Fruit fly (Drosophila melanogaster) whole organism, embryonic: ENCODE results near the gene Cka.

ENCODE experiments used
- B-H2 ChIP-seq: fragments of 200-800 bp; sonication (Bioruptor generic); optimal IDR thresholded peaks from 2 replicates; lab custom pipeline; 2018; ENCODE audit warnings: missing biosample characterization, mild to moderate bottlenecking, missing genetic modification characterization
- Blimp-1 ChIP-seq: fragments of 200-800 bp; sonication (Bioruptor generic); optimal IDR thresholded peaks from 3 replicates; lab custom pipeline; 2018; ENCODE audit warnings: missing biosample characterization, missing genetic modification characterization, mild to moderate bottlenecking, moderate library complexity, missing genetic modification reagents
- BtbVII ChIP-seq: fragments of 200-800 bp; sonication (Bioruptor generic); optimal IDR thresholded peaks from 3 replicates; lab custom pipeline; 2017; ENCODE audit warnings: missing biosample characterization, mild to moderate bottlenecking, missing genetic modification characterization
- CG10431 ChIP-seq: fragments of 200-800 bp; sonication (Bioruptor generic); optimal IDR thresholded peaks from 3 replicates; lab custom pipeline; 2018; ENCODE audit warnings: missing biosample characterization, mild to moderate bottlenecking, missing genetic modification characterization
- CG11560 ChIP-seq: fragments of 200-800 bp; sonication (Bioruptor generic); IDR thresholded peaks from 3 replicates; pipeline ENCODE4 v1.3.6; 2022; ENCODE audit warnings: missing biosample characterization, missing genetic modification characterization
- CG12236 ChIP-seq: fragments of 200-800 bp; sonication (Bioruptor generic); optimal IDR thresholded peaks from 2 replicates; lab custom pipeline; 2016; ENCODE audit warnings: missing biosample characterization, missing genetic modification characterization
- CG12942 ChIP-seq: fragments of 200-800 bp; sonication (Bioruptor generic); optimal IDR thresholded peaks from 3 replicates; lab custom pipeline; 2016; ENCODE audit warnings: missing biosample characterization, missing genetic modification characterization
- CG14965 ChIP-seq: fragments of 200-800 bp; sonication (Bioruptor generic); optimal IDR thresholded peaks from 2 replicates; lab custom pipeline; 2016; ENCODE audit warnings: missing biosample characterization, missing genetic modification characterization, borderline replicate concordance
- CG1529 ChIP-seq: fragments of 200-800 bp; sonication (Bioruptor generic); optimal IDR thresholded peaks from 3 replicates; lab custom pipeline; 2018; ENCODE audit warnings: missing biosample characterization, missing genetic modification characterization
- CG15601 ChIP-seq: fragments of 200-800 bp; sonication (Bioruptor generic); optimal IDR thresholded peaks from 3 replicates; lab custom pipeline; 2019; ENCODE audit warnings: missing biosample characterization, mild to moderate bottlenecking, missing genetic modification characterization, moderate library complexity
- CG16779 ChIP-seq: fragments of 200-800 bp; sonication (Bioruptor generic); IDR thresholded peaks from 2 replicates; pipeline ENCODE4 v1.3.6; 2022; ENCODE audit warnings: missing biosample characterization, missing genetic modification characterization
- CG17612 ChIP-seq: fragments of 200-800 bp; sonication (Bioruptor generic); IDR thresholded peaks from 2 replicates; pipeline ENCODE4 v1.3.6; 2022; ENCODE audit warnings: missing biosample characterization, missing genetic modification characterization
- CG18262 ChIP-seq: fragments of 200-800 bp; optimal IDR thresholded peaks from 3 replicates; lab custom pipeline; 2019; ENCODE audit warnings: missing biosample characterization, mild to moderate bottlenecking, missing genetic modification characterization, moderate library complexity
- CG2199 ChIP-seq: fragments of 200-800 bp; sonication (Bioruptor generic); IDR thresholded peaks from 3 replicates; pipeline ENCODE4 v1.3.6; 2022; ENCODE audit warnings: missing biosample characterization, missing genetic modification characterization
- CG30431 ChIP-seq: fragments of 200-800 bp; sonication (Bioruptor generic); optimal IDR thresholded peaks from 2 replicates; lab custom pipeline; 2017; ENCODE audit warnings: missing biosample characterization, missing genetic modification characterization
- CG32532 ChIP-seq: fragments of 200-800 bp; sonication (Bioruptor generic); IDR thresholded peaks from 2 replicates; pipeline ENCODE4 v1.3.6; 2022; ENCODE audit warnings: missing biosample characterization, missing genetic modification characterization
- CG3281 ChIP-seq: fragments of 200-800 bp; sonication (Bioruptor generic); optimal IDR thresholded peaks from 3 replicates; lab custom pipeline; 2017; ENCODE audit warnings: missing biosample characterization, mild to moderate bottlenecking, missing genetic modification characterization
- CG4328 ChIP-seq: fragments of 200-800 bp; sonication (Bioruptor generic); optimal IDR thresholded peaks from 3 replicates; lab custom pipeline; 2017; ENCODE audit warnings: missing biosample characterization, missing genetic modification reagents, missing genetic modification characterization
- CG4707 ChIP-seq: fragments of 200-800 bp; sonication (Bioruptor generic); optimal IDR thresholded peaks from 2 replicates; lab custom pipeline; 2018; ENCODE audit warnings: missing biosample characterization, mild to moderate bottlenecking, missing genetic modification characterization, moderate library complexity
- CG5953 ChIP-seq: fragments of 200-800 bp; sonication (Bioruptor generic); IDR thresholded peaks from 2 replicates; pipeline ENCODE4 v1.3.6; 2022; ENCODE audit warnings: missing biosample characterization, missing genetic modification characterization
- CG6765 ChIP-seq: fragments of 200-800 bp; sonication (Bioruptor generic); optimal IDR thresholded peaks from 3 replicates; lab custom pipeline; 2017; ENCODE audit warnings: missing biosample characterization, mild to moderate bottlenecking, missing genetic modification characterization
- CG8359 ChIP-seq: fragments of 200-800 bp; sonication (Bioruptor generic); optimal IDR thresholded peaks from 2 replicates; lab custom pipeline; 2017; ENCODE audit warnings: missing biosample characterization, mild to moderate bottlenecking, missing genetic modification characterization, borderline replicate concordance
- CG9727 ChIP-seq: fragments of 200-800 bp; sonication (Bioruptor generic); optimal IDR thresholded peaks from 3 replicates; lab custom pipeline; 2017; ENCODE audit warnings: missing biosample characterization, mild to moderate bottlenecking, missing genetic modification characterization
- CG9932 ChIP-seq: fragments of 200-800 bp; sonication (Bioruptor generic); IDR thresholded peaks from 2 replicates; pipeline ENCODE4 v1.3.6; 2022; ENCODE audit warnings: missing biosample characterization, missing genetic modification characterization
- Dfd ChIP-seq, 2 experiments: fragments of >200 bp; optimal IDR thresholded peaks; 2 replicates each; lab custom pipeline; 2017; ENCODE audit warnings: missing biosample characterization in 2 of 2, missing genetic modification characterization in 2 of 2
- Dip3 ChIP-seq: fragments of 200-800 bp; sonication (Bioruptor generic); optimal IDR thresholded peaks from 3 replicates; lab custom pipeline; 2016; ENCODE audit warnings: missing biosample characterization, missing genetic modification characterization
- Drgx ChIP-seq: fragments of 200-800 bp; sonication (Bioruptor generic); IDR thresholded peaks from 2 replicates; pipeline ENCODE4 v1.3.6; 2022; ENCODE audit warnings: missing biosample characterization, missing genetic modification characterization
- Fer1 ChIP-seq: fragments of 200-800 bp; sonication (Bioruptor generic); optimal IDR thresholded peaks from 2 replicates; lab custom pipeline; 2017; ENCODE audit warnings: missing biosample characterization, mild to moderate bottlenecking, missing genetic modification characterization
- Gug ChIP-seq: fragments of 200-800 bp; sonication (Bioruptor generic); IDR thresholded peaks from 4 replicates; pipeline ENCODE4 v1.3.6; 2022; ENCODE audit warnings: missing biosample characterization, missing genetic modification characterization
- HmgD ChIP-seq: fragments of 200-800 bp; sonication (Bioruptor generic); optimal IDR thresholded peaks from 3 replicates; lab custom pipeline; 2016; ENCODE audit warnings: missing biosample characterization, missing genetic modification characterization
- Oli ChIP-seq: fragments of 200-800 bp; sonication (Bioruptor generic); optimal IDR thresholded peaks from 2 replicates; lab custom pipeline; 2018; ENCODE audit warnings: missing biosample characterization, mild to moderate bottlenecking, missing genetic modification characterization, moderate library complexity
- Optix ChIP-seq: fragments of 200-800 bp; sonication (Bioruptor generic); IDR thresholded peaks from 3 replicates; pipeline ENCODE4 v1.3.6; 2022; ENCODE audit warnings: missing biosample characterization, missing genetic modification characterization
- Xrp1 ChIP-seq: fragments of 200-800 bp; sonication (Bioruptor generic); IDR thresholded peaks from 2 replicates; pipeline ENCODE4 v1.3.6; 2022; ENCODE audit warnings: missing biosample characterization, missing genetic modification characterization
- al ChIP-seq: fragments of 200-800 bp; sonication (Bioruptor generic); IDR thresholded peaks from 2 replicates; pipeline ENCODE4 v1.3.6; 2022; ENCODE audit warnings: missing biosample characterization, missing genetic modification characterization
- bbx ChIP-seq: fragments of 200-800 bp; sonication (Bioruptor generic); IDR thresholded peaks from 2 replicates; pipeline ENCODE4 v1.3.6; 2022; ENCODE audit warnings: missing biosample characterization, missing genetic modification characterization; ENCODE audit not compliant: partially characterized antibody
- btn ChIP-seq: fragments of 200-800 bp; sonication (Bioruptor generic); optimal IDR thresholded peaks from 2 replicates; lab custom pipeline; 2016; ENCODE audit warnings: missing biosample characterization, missing genetic modification characterization
- cas ChIP-seq: fragments of 200-800 bp; sonication (Bioruptor generic); IDR thresholded peaks from 2 replicates; pipeline ENCODE4 v1.3.6; 2022; ENCODE audit warnings: missing biosample characterization, missing genetic modification characterization
- fru ChIP-seq: fragments of >200 bp; optimal IDR thresholded peaks from 2 replicates; lab custom pipeline; 2017
- gfzf ChIP-seq: fragments of 200-800 bp; sonication (Bioruptor generic); optimal IDR thresholded peaks from 2 replicates; lab custom pipeline; 2016; ENCODE audit warnings: missing biosample characterization, mild to moderate bottlenecking, missing genetic modification characterization, moderate library complexity
- gsb ChIP-seq: fragments of 200-800 bp; sonication (Bioruptor generic); IDR thresholded peaks from 2 replicates; pipeline ENCODE4 v1.3.6; 2022; ENCODE audit warnings: missing biosample characterization, missing genetic modification characterization
- jing ChIP-seq: fragments of 200-800 bp; sonication (Bioruptor generic); optimal IDR thresholded peaks from 2 replicates; lab custom pipeline; 2018; ENCODE audit warnings: missing biosample characterization, mild to moderate bottlenecking, missing genetic modification characterization
- maf-S ChIP-seq: fragments of 200-800 bp; sonication (Bioruptor generic); optimal IDR thresholded peaks from 2 replicates; lab custom pipeline; 2016; ENCODE audit warnings: missing biosample characterization, missing genetic modification characterization
- mirr ChIP-seq: fragments of 200-800 bp; sonication (Bioruptor generic); optimal IDR thresholded peaks from 3 replicates; lab custom pipeline; 2018; ENCODE audit warnings: missing biosample characterization, mild to moderate bottlenecking, missing genetic modification characterization
- nerfin-2 ChIP-seq: fragments of 200-800 bp; sonication (Bioruptor generic); IDR thresholded peaks from 2 replicates; pipeline ENCODE4 v1.3.6; 2022; ENCODE audit warnings: missing biosample characterization, missing genetic modification characterization; ENCODE audit not compliant: partially characterized antibody
- phol ChIP-seq: fragments of 200-800 bp; sonication (Bioruptor generic); optimal IDR thresholded peaks from 3 replicates; lab custom pipeline; 2018; ENCODE audit warnings: missing biosample characterization, mild to moderate bottlenecking, missing genetic modification characterization, moderate library complexity
- psq ChIP-seq: fragments of 200-800 bp; sonication (Bioruptor generic); optimal IDR thresholded peaks from 2 replicates; lab custom pipeline; 2017; ENCODE audit warnings: missing biosample characterization, missing genetic modification characterization
- ranshi ChIP-seq: fragments of 200-800 bp; sonication (Bioruptor generic); IDR thresholded peaks from 2 replicates; pipeline ENCODE4 v1.3.6; 2022; ENCODE audit warnings: missing biosample characterization, missing genetic modification characterization
- sr ChIP-seq: fragments of 200-800 bp; sonication (Bioruptor generic); IDR thresholded peaks from 3 replicates; pipeline ENCODE4 v1.3.6; 2022; ENCODE audit warnings: missing biosample characterization, missing genetic modification characterization
- twi ChIP-seq: fragments of 200-800 bp; optimal IDR thresholded peaks from 2 replicates; lab custom pipeline; 2019; ENCODE audit warnings: missing biosample characterization, mild to moderate bottlenecking, missing genetic modification characterization, moderate library complexity
- usp ChIP-seq: fragments of >200 bp; optimal IDR thresholded peaks from 2 replicates; lab custom pipeline; 2017; ENCODE audit warnings: missing biosample characterization, missing genetic modification characterization
- zen ChIP-seq: fragments of 200-800 bp; sonication (Bioruptor generic); optimal IDR thresholded peaks from 3 replicates; lab custom pipeline; 2018; ENCODE audit warnings: missing biosample characterization, mild to moderate bottlenecking, missing genetic modification characterization, moderate library complexity

Gene Cka

DNA sequence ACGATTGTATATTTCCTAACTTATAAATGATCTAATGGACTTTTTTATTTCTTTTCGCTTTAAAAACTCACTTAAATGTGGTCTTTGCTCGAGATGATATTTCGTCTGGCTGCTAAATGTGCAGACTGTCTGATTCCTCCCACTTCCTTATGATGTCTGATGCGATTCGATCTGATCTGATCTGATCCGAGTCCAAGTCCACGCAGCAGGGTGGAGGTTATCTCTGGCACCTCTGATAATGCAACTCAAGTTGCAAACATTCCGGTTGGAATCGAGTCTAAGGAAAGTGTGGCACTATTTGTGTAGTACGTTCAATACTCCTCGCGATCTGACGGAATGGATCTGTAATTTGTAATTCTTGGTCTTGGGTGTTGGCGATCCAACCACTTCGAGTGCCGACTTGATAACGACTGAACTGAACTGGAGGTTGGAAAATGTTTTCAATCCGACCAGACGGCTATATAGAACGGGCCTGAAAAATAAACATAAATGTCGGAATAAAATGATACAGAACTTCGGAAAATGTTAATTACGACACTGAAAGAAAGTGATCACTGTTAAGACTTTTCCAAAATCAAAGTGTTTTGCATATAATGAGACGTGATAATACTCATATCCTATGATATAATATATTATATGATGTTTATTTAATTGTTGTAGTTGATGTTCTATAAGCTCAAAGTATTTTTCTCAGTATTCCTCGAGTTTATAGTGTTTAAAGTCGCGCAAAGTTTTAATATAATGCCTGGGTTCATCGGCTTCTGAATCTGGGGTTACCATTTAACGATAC is 33.0 kb upstream of the Cka start (continued):
- TF ChIP-seq fru (lab: Kevin White, UChicago) (no peak), zen (tag; lab: Kevin White, UChicago) (no peak), CG2199 (0 out of 3 replicates have a peak, but pooled peaks have one; percentile 18), maf-S (GFP tag; lab: Kevin White, UChicago) (no peak), ranshi (0 out of 2 replicates have a peak, but pooled peaks have one; percentile 14), CG8359 (GFP tag; lab: Kevin White, UChicago) (no peak), cas (GFP tag; lab: Robert Waterston, UW) (no peak), CG1529 (GFP tag; lab: Kevin White, UChicago) (no peak), CG30431 (GFP tag; lab: Kevin White, UChicago) (no peak), CG12942 (GFP tag; lab: Kevin White, UChicago) (no peak), gfzf (GFP tag; lab: Kevin White, UChicago) (no peak), CG12236 (GFP tag; lab: Kevin White, UChicago) (no peak), gsb (no peak), sr (no peak), CG15601 (tag; lab: Kevin White, UChicago) (peak; percentile 5), jing (GFP tag; lab: Kevin White, UChicago) (no peak), CG6765 (GFP tag; lab: Kevin White, UChicago) (no peak), Blimp-1 (peak; percentile 44), phol (tag; lab: Kevin White, UChicago) (peak; percentile 57), Dip3 (GFP tag; lab: Kevin White, UChicago) (no peak), BtbVII (GFP tag; lab: Kevin White, UChicago) (no peak), CG11560 (no peak), CG32532 (no peak), CG9932 (no peak), CG5953 (GFP tag; lab: Robert Waterston, UW) (no peak), al (GFP tag; lab: Robert Waterston, UW) (no peak), Oli (tag; lab: Kevin White, UChicago) (no peak), Optix (no peak), twi (tag; lab: Kevin White, UChicago) (no peak), CG10431 (no peak), CG18262 (tag; lab: Kevin White, UChicago) (peak; percentile 63), usp (GFP tag; lab: Kevin White, UChicago) (no peak), mirr (GFP tag; lab: Kevin White, UChicago) (no peak), CG3281 (GFP tag; lab: Kevin White, UChicago) (no peak), psq (GFP tag; lab: Kevin White, UChicago) (no peak), CG4707 (GFP tag; lab: Kevin White, UChicago) (no peak), bbx (GFP tag; lab: Robert Waterston, UW) (no peak), Drgx (GFP tag; lab: Robert Waterston, UW) (0 out of 2 replicates have a peak, but pooled peaks have one; percentile 40), nerfin-2 (GFP tag; lab: Robert Waterston, UW) (no peak), Xrp1 (GFP tag; lab: Robert Waterston, UW) (peak; percentile 59; the same call in 1 of the 2 replicates), Dfd (GFP tag; optimal IDR thresholded peaks at IDR 0.05; lab: Kevin White, UChicago) (no peak), CG17612 (no peak), CG9727 (GFP tag; lab: Kevin White, UChicago) (peak; percentile 11), HmgD (no peak), Fer1 (peak; percentile 32), btn (GFP tag; lab: Kevin White, UChicago) (no peak), CG16779 (GFP tag; lab: Robert Waterston, UW) (no peak), Gug (no peak), CG4328 (GFP tag; lab: Kevin White, UChicago) (no peak), CG14965 (GFP tag; lab: Kevin White, UChicago) (no peak), B-H2 (no peak)
